Fruit fly (Drosophila melanogaster) whole organism, embryonic: ENCODE results near the gene ebd1.

Source experiments
- CG10147 ChIP-seq: fragments of 200-800 bp; sonication (Bioruptor generic); optimal IDR thresholded peaks from 2 replicates; lab custom pipeline; 2019; ENCODE audit warnings: missing biosample characterization, mild to moderate bottlenecking, missing genetic modification characterization, moderate library complexity
- CG9727 ChIP-seq: fragments of 200-800 bp; sonication (Bioruptor generic); optimal IDR thresholded peaks from 3 replicates; lab custom pipeline; 2017; ENCODE audit warnings: missing biosample characterization, mild to moderate bottlenecking, missing genetic modification characterization
- Ssrp ChIP-seq: fragments of 200-800 bp; sonication (Bioruptor generic); optimal IDR thresholded peaks from 2 replicates; lab custom pipeline; 2018; ENCODE audit warnings: missing biosample characterization, mild to moderate bottlenecking, missing genetic modification characterization, moderate library complexity
- br ChIP-seq: fragments of >200 bp; optimal IDR thresholded peaks from 2 replicates; lab custom pipeline; 2017
- fd3F ChIP-seq: fragments of 200-800 bp; sonication (Bioruptor generic); optimal IDR thresholded peaks from 2 replicates; lab custom pipeline; 2018; ENCODE audit warnings: missing biosample characterization, mild to moderate bottlenecking, missing genetic modification characterization, moderate library complexity
- gsb-n ChIP-seq: fragments of 200-800 bp; sonication (Bioruptor generic); optimal IDR thresholded peaks from 3 replicates; lab custom pipeline; 2018; ENCODE audit warnings: missing biosample characterization, mild to moderate bottlenecking, missing genetic modification characterization

- TF ChIP-seq gsb-n (tag; lab: Kevin White, UChicago) (no peak), br (lab: Kevin White, UChicago) (no peak), CG10147 (GFP tag; lab: Kevin White, UChicago) (no peak), Ssrp (tag; lab: Kevin White, UChicago) (no peak), CG9727 (GFP tag; lab: Kevin White, UChicago) (no peak), fd3F (GFP tag; lab: Kevin White, UChicago) (no peak)
Measured at dm6 chr3L:641436-641835, 43.9 kb downstream of the ebd1 start.
